Fruit fly (Drosophila melanogaster) S2 (cell line): ENCODE measurements around the gene Hsp70Ab.

ENCODE experiments used
- CG8478 ChIP-seq: fragments of >200 bp; optimal IDR thresholded peaks from 2 replicates; lab custom pipeline; 2018
- CTCF ChIP-seq, 2 experiments: fragments of >200 bp; optimal IDR thresholded peaks; 2 replicates each; lab custom pipeline; 2018

dm6 chr3R:11967262-11968029, 9.1 kb downstream of the Hsp70Ab start, which contains the start of the genes CG12213 and GC1:
- TF ChIP-seq CG8478 (lab: Kevin White, UChicago), result no peak
- TF ChIP-seq CTCF (optimal IDR thresholded peaks at IDR 0.05; lab: Kevin White, UChicago), result peak in 1 of 2 experiments; percentile 16
